Worm (Caenorhabditis elegans): ENCODE results near the gene T10C6.16.

Gene T10C6.16

DNA sequence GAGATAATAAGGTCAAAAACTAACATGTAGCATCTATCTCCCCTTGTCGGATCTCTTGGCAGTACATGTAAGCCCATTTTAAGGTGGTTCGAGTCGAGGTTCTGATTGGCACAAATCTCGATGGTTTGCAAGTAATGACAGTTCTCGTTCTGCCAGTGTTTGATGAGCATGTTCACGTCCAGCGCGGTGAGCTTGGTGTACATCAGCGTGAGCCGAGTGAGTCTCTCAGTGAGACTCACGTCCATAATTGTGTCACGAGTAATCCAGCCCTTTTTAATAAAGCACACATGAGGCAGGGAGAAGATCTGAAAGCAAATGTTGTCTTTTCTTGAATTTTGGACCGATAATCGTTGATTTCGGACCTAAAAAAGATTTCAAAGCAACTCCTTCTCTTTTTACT lies at the start of gene T10C6.16:
Gene T10C6.16, minus strand, starts transcription at position 245 of the 400 bp plus-strand sequence.
- TF ChIP-seq tbx-37 (GFP tag; conservative IDR thresholded peaks at IDR 0.05) = no peak
- no peak for TF ChIP-seq pes-1 (GFP tag; IDR thresholded peaks at IDR 0.05)
- TF ChIP-seq aly-1 (tag; optimal IDR thresholded peaks at IDR 0.05) = no peak
- no peak for TF ChIP-seq hmbx-1 (tag; optimal IDR thresholded peaks at IDR 0.05)
- no peak for TF ChIP-seq F13C5.2 (tag; optimal IDR thresholded peaks at IDR 0.05)
- no peak for TF ChIP-seq flt-1 (GFP tag; IDR thresholded peaks at IDR 0.05)
- TF ChIP-seq ama-1 (optimal IDR thresholded peaks at IDR 0.05) = no peak
- no peak for TF ChIP-seq sea-1 (GFP tag; conservative IDR thresholded peaks at IDR 0.05)
- TF ChIP-seq scrt-1 (GFP tag; IDR thresholded peaks at IDR 0.05) = no peak
- TF ChIP-seq hmg-4 (GFP tag; optimal IDR thresholded peaks at IDR 0.05) = no peak
- no peak for TF ChIP-seq ceh-36 (tag; optimal IDR thresholded peaks at IDR 0.05)
- TF ChIP-seq ceh-13 (GFP tag; optimal IDR thresholded peaks at IDR 0.05) = no peak
- TF ChIP-seq B0310.2 (tag; optimal IDR thresholded peaks at IDR 0.05) = no peak
- TF ChIP-seq hnd-1 (tag; optimal IDR thresholded peaks at IDR 0.05) = no peak
- TF ChIP-seq tra-4 (tag; optimal IDR thresholded peaks at IDR 0.05) = no peak
- TF ChIP-seq ets-7 (tag; optimal IDR thresholded peaks at IDR 0.05) = no peak
- no peak for TF ChIP-seq tbx-11 (GFP tag; IDR thresholded peaks at IDR 0.05)

ce11 chrV:16080678-16081077 lies 47.9 kb upstream of the T10C6.16 start:
- no peak for TF ChIP-seq F13C5.2 (tag; optimal IDR thresholded peaks at IDR 0.05)
- no peak for TF ChIP-seq ceh-13 (GFP tag; optimal IDR thresholded peaks at IDR 0.05)
- TF ChIP-seq aly-1 (tag; optimal IDR thresholded peaks at IDR 0.05) = no peak
- no peak for TF ChIP-seq pes-1 (GFP tag; IDR thresholded peaks at IDR 0.05)
- no peak for TF ChIP-seq B0310.2 (tag; optimal IDR thresholded peaks at IDR 0.05)
- TF ChIP-seq flt-1 (GFP tag; IDR thresholded peaks at IDR 0.05) = no peak
- TF ChIP-seq hnd-1 (tag; optimal IDR thresholded peaks at IDR 0.05) = no peak
- TF ChIP-seq hmg-4 (GFP tag; optimal IDR thresholded peaks at IDR 0.05) = no peak
- no peak for TF ChIP-seq hmbx-1 (tag; optimal IDR thresholded peaks at IDR 0.05)
- no peak for TF ChIP-seq sea-1 (GFP tag; conservative IDR thresholded peaks at IDR 0.05)
- TF ChIP-seq ama-1 (optimal IDR thresholded peaks at IDR 0.05) = no peak
- TF ChIP-seq tbx-11 (GFP tag; IDR thresholded peaks at IDR 0.05) = no peak
- TF ChIP-seq tbx-37 (GFP tag; conservative IDR thresholded peaks at IDR 0.05) = no peak
- no peak for TF ChIP-seq tra-4 (tag; optimal IDR thresholded peaks at IDR 0.05)
- TF ChIP-seq ceh-36 (tag; optimal IDR thresholded peaks at IDR 0.05) = no peak
- no peak for TF ChIP-seq ets-7 (tag; optimal IDR thresholded peaks at IDR 0.05)
- no peak for TF ChIP-seq scrt-1 (GFP tag; IDR thresholded peaks at IDR 0.05)

DNA sequence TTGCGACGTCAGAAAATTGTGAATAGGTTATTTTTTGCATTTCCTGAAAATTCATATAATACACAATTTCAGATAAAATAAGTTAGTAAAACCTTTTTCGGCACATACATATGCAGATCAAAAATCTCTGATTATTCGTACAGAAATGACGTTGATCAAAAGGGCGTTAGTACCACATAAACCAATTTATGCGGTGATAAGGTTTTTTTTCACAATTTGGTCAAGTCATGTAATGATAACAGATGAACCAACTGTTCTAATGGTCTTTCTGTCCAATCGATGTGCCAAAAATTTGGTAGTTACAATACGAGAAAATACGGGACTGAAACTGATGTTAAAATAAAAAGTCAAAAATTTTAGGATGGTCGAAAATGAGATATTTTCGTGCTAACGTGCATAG lies 47.2 kb upstream of the T10C6.16 start:
- no peak for TF ChIP-seq ceh-13 (GFP tag; optimal IDR thresholded peaks at IDR 0.05)
- TF ChIP-seq ets-7 (tag; optimal IDR thresholded peaks at IDR 0.05) = no peak
- no peak for TF ChIP-seq hnd-1 (tag; optimal IDR thresholded peaks at IDR 0.05)
- no peak for TF ChIP-seq flt-1 (GFP tag; IDR thresholded peaks at IDR 0.05)
- no peak for TF ChIP-seq tbx-37 (GFP tag; conservative IDR thresholded peaks at IDR 0.05)
- no peak for TF ChIP-seq pes-1 (GFP tag; IDR thresholded peaks at IDR 0.05)
- TF ChIP-seq hmg-4 (GFP tag; optimal IDR thresholded peaks at IDR 0.05) = no peak
- TF ChIP-seq ceh-36 (tag; optimal IDR thresholded peaks at IDR 0.05) = no peak
- no peak for TF ChIP-seq hmbx-1 (tag; optimal IDR thresholded peaks at IDR 0.05)
- TF ChIP-seq tra-4 (tag; optimal IDR thresholded peaks at IDR 0.05) = no peak
- no peak for TF ChIP-seq tbx-11 (GFP tag; IDR thresholded peaks at IDR 0.05)

ce11 chrV:16075250-16075709 lies 42.5 kb upstream of the T10C6.16 start, which contains the start of the genes F14H3.12 and srj-29:
Gene F14H3.12, minus strand, starts transcription at chrV:16075323.
Gene srj-29, plus strand, starts transcription at chrV:16075659.
- no peak for TF ChIP-seq flt-1 (GFP tag; IDR thresholded peaks at IDR 0.05)
- TF ChIP-seq aly-1 (tag; optimal IDR thresholded peaks at IDR 0.05) = no peak
- TF ChIP-seq ceh-36 (tag; optimal IDR thresholded peaks at IDR 0.05) = no peak
- no peak for TF ChIP-seq pes-1 (GFP tag; IDR thresholded peaks at IDR 0.05)
- no peak for TF ChIP-seq tra-4 (tag; optimal IDR thresholded peaks at IDR 0.05)

- TF ChIP-seq hmg-4 (GFP tag; optimal IDR thresholded peaks at IDR 0.05) (no peak), aly-1 (tag; optimal IDR thresholded peaks at IDR 0.05) (no peak), B0310.2 (tag; optimal IDR thresholded peaks at IDR 0.05) (no peak), tbx-11 (GFP tag; IDR thresholded peaks at IDR 0.05) (no peak), F13C5.2 (tag; optimal IDR thresholded peaks at IDR 0.05) (no peak), flt-1 (GFP tag; IDR thresholded peaks at IDR 0.05) (no peak), hnd-1 (tag; optimal IDR thresholded peaks at IDR 0.05) (no peak), tra-4 (tag; optimal IDR thresholded peaks at IDR 0.05) (no peak), ama-1 (optimal IDR thresholded peaks at IDR 0.05) (no peak), hmbx-1 (tag; optimal IDR thresholded peaks at IDR 0.05) (no peak), pes-1 (GFP tag; IDR thresholded peaks at IDR 0.05) (no peak), tbx-37 (GFP tag; conservative IDR thresholded peaks at IDR 0.05) (no peak), ceh-13 (GFP tag; optimal IDR thresholded peaks at IDR 0.05) (no peak), scrt-1 (GFP tag; IDR thresholded peaks at IDR 0.05) (no peak), ceh-36 (tag; optimal IDR thresholded peaks at IDR 0.05) (no peak), ets-7 (tag; optimal IDR thresholded peaks at IDR 0.05) (no peak)
Observed at ce11 chrV:16073856-16074255, 41.1 kb upstream of the T10C6.16 start, which contains the start of gene srj-10. Gene srj-10, minus strand, starts transcription at chrV:16073956.

DNA sequence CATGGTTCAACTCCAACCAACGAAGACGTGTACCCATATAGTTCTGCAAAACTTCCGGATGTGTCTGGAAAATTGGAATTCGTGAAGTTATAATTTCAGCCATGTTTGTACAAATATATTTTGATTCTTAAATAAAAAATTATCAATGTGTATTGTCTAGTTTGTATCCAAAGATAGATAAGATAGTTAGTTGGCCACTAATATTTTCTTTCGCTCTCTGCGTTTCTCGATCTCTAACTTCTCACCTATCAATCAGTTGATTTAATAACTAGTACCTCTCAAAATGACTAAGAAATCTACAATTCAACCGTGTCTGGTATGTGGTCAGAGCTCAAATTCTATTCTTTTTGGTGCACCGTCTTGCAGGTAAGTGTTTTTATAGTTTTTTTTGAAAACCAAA lies 38.4 kb upstream of the T10C6.16 start, which contains the start of gene nhr-176:
Gene nhr-176, plus strand, starts transcription at position 159 of the 400 bp plus-strand sequence.
- no peak for TF ChIP-seq tra-4 (tag; optimal IDR thresholded peaks at IDR 0.05)
- no peak for TF ChIP-seq tbx-11 (GFP tag; IDR thresholded peaks at IDR 0.05)
- TF ChIP-seq sea-1 (GFP tag; conservative IDR thresholded peaks at IDR 0.05) = no peak
- TF ChIP-seq aly-1 (tag; optimal IDR thresholded peaks at IDR 0.05) = no peak
- TF ChIP-seq flt-1 (GFP tag; IDR thresholded peaks at IDR 0.05) = no peak
- no peak for TF ChIP-seq ceh-13 (GFP tag; optimal IDR thresholded peaks at IDR 0.05)
- TF ChIP-seq F13C5.2 (tag; optimal IDR thresholded peaks at IDR 0.05) = no peak
- TF ChIP-seq hnd-1 (tag; optimal IDR thresholded peaks at IDR 0.05) = no peak
- TF ChIP-seq hmg-4 (GFP tag; optimal IDR thresholded peaks at IDR 0.05) = no peak
- no peak for TF ChIP-seq tbx-37 (GFP tag; conservative IDR thresholded peaks at IDR 0.05)
- TF ChIP-seq hmbx-1 (tag; optimal IDR thresholded peaks at IDR 0.05) = no peak
- TF ChIP-seq ets-7 (tag; optimal IDR thresholded peaks at IDR 0.05) = no peak
- no peak for TF ChIP-seq pes-1 (GFP tag; IDR thresholded peaks at IDR 0.05)

- TF ChIP-seq flt-1 (GFP tag; IDR thresholded peaks at IDR 0.05) (no peak), pes-1 (GFP tag; IDR thresholded peaks at IDR 0.05) (no peak), ets-7 (tag; optimal IDR thresholded peaks at IDR 0.05) (no peak), ama-1 (optimal IDR thresholded peaks at IDR 0.05) (no peak), ceh-36 (tag; optimal IDR thresholded peaks at IDR 0.05) (no peak), hmg-4 (GFP tag; optimal IDR thresholded peaks at IDR 0.05) (no peak), hnd-1 (tag; optimal IDR thresholded peaks at IDR 0.05) (no peak), tbx-11 (GFP tag; IDR thresholded peaks at IDR 0.05) (no peak)
Observed at ce11 chrV:16068938-16069337, 36.1 kb upstream of the T10C6.16 start, which contains the start of gene cyp-35D1. Gene cyp-35D1, plus strand, starts transcription at chrV:16069238.

Measured in whole organism, early embryonic.